Worm (Caenorhabditis elegans) whole organism, early embryonic: ENCODE measurements around the gene lec-2.

ENCODE experiments used
- B0310.2 ChIP-seq: sonication (generic microtip); optimal IDR thresholded peaks from 2 replicates; lab custom pipeline; 2016; ENCODE audit warnings: mild to moderate bottlenecking, missing genetic modification characterization, missing compliant biosample characterization
- F13C5.2 ChIP-seq: sonication (generic microtip); optimal IDR thresholded peaks from 2 replicates; lab custom pipeline; 2017; ENCODE audit warnings: mild to moderate bottlenecking, missing genetic modification characterization, inconsistent platforms, missing compliant biosample characterization
- aly-1 ChIP-seq: sonication (generic microtip); optimal IDR thresholded peaks from 2 replicates; lab custom pipeline; 2016; ENCODE audit warnings: missing genetic modification characterization, missing compliant biosample characterization
- ama-1 ChIP-seq: fragments of 150-350 bp; optimal IDR thresholded peaks from 2 replicates; lab custom pipeline; 2014
- ceh-13 ChIP-seq: fragments of 200-800 bp; sonication (Bioruptor generic); optimal IDR thresholded peaks from 2 replicates; lab custom pipeline; 2018; ENCODE audit warnings: mild to moderate bottlenecking, missing genetic modification characterization, missing compliant biosample characterization
- ceh-36 ChIP-seq: sonication (generic microtip); optimal IDR thresholded peaks from 2 replicates; lab custom pipeline; 2016; ENCODE audit warnings: missing genetic modification characterization, inconsistent platforms, missing compliant biosample characterization
- ets-7 ChIP-seq: sonication (generic microtip); optimal IDR thresholded peaks from 2 replicates; lab custom pipeline; 2016; ENCODE audit warnings: missing genotype, missing genetic modification characterization, missing compliant biosample characterization
- flt-1 ChIP-seq: fragments of 200-800 bp; sonication (Bioruptor generic); IDR thresholded peaks from 2 replicates; pipeline ENCODE4 v1.3.6; 2022; ENCODE audit warnings: missing genetic modification characterization, missing compliant biosample characterization
- hmbx-1 ChIP-seq: sonication (generic microtip); optimal IDR thresholded peaks from 2 replicates; lab custom pipeline; 2016; ENCODE audit warnings: mild to moderate bottlenecking, missing genetic modification characterization, missing compliant biosample characterization
- hmg-4 ChIP-seq: fragments of 200-800 bp; sonication (Bioruptor generic); optimal IDR thresholded peaks from 2 replicates; lab custom pipeline; 2018; ENCODE audit warnings: mild to moderate bottlenecking, missing genetic modification characterization, missing compliant biosample characterization
- hnd-1 ChIP-seq: sonication (generic microtip); optimal IDR thresholded peaks from 2 replicates; lab custom pipeline; 2016; ENCODE audit warnings: missing genetic modification characterization, missing compliant biosample characterization
- pes-1 ChIP-seq: fragments of 200-800 bp; sonication (Bioruptor generic); IDR thresholded peaks from 2 replicates; pipeline ENCODE4 v1.3.6; 2022; ENCODE audit warnings: missing genetic modification reagents, missing genetic modification characterization, missing compliant biosample characterization
- scrt-1 ChIP-seq: fragments of 200-800 bp; sonication (Bioruptor generic); IDR thresholded peaks from 2 replicates; pipeline ENCODE4 v1.3.6; 2022; ENCODE audit warnings: missing genetic modification characterization, missing compliant biosample characterization
- sea-1 ChIP-seq: fragments of 200-800 bp; sonication (Bioruptor generic); conservative IDR thresholded peaks from 2 replicates; pipeline ENCODE4 v1.3.6; 2022; ENCODE audit warnings: missing genetic modification characterization, missing compliant biosample characterization
- tbx-11 ChIP-seq: fragments of 200-800 bp; sonication (Bioruptor generic); IDR thresholded peaks from 2 replicates; pipeline ENCODE4 v1.3.6; 2022; ENCODE audit warnings: missing genetic modification characterization, missing compliant biosample characterization
- tbx-37 ChIP-seq: fragments of 200-800 bp; sonication (Bioruptor generic); conservative IDR thresholded peaks from 2 replicates; pipeline ENCODE4 v1.3.6; 2022; ENCODE audit warnings: missing genetic modification reagents, missing genetic modification characterization, missing compliant biosample characterization
- tra-4 ChIP-seq: sonication (generic microtip); optimal IDR thresholded peaks from 2 replicates; lab custom pipeline; 2017; ENCODE audit warnings: missing genetic modification characterization, missing compliant biosample characterization

Gene lec-2

DNA sequence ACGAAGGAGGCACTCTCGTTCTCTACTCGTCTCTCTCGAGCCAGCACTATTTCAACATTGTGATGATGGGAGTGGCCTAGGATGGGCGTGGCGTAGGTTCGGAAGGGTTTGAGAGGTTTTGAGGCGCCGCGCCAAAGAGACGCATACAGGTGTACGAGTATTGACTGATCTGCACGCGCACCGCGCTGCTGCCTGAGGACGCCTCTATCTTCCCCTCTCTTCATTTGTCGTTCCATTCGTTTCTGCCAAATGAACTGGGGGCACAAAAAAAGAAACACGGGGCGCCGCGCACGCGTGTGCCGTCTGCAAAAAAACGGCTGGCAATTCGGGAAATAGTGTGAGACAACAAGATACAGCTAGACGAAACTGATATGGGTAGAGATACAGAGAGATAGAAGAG lies at the start of gene lec-2:
Gene lec-2 (minus strand): TSS at position 171 of the 400 bp plus-strand sequence.
- no peak for TF ChIP-seq hmbx-1 (tag; lab: Kevin White, UChicago)
- TF ChIP-seq aly-1 (tag; lab: Kevin White, UChicago), result peak; percentile 0

DNA sequence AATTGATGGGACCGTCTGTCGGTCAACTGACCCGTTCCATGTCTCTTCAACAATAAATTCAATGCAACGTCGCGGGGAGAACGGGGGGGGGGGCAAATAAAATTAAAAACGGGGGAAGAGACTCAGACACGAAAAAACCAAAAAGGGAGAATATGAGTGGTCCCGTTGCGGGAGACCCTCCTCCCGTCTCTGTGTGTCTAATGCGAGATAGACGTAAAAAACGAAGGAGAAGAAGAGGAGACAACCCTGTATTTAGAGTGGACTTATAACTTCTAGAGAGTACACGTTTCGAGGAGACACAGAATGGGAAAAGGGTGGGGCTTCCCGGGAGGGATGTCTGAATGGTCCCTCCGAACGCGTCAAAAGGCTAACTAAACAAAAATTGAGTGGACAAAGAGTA lies 49.5 kb upstream of the lec-2 start:
- TF ChIP-seq ceh-13 (GFP tag; lab: Kevin White, UChicago), result no peak
- no peak for TF ChIP-seq hnd-1
- TF ChIP-seq ama-1 (lab: Kevin White, UChicago), result no peak
- TF ChIP-seq scrt-1 (GFP tag; lab: Robert Waterston, UW), result 0 out of 2 replicates have a peak, but pooled peaks have one; percentile 43
- TF ChIP-seq flt-1 (GFP tag; lab: Robert Waterston, UW), result peak; percentile 49; the same call in 1 of the 2 replicates
- no peak for TF ChIP-seq hmbx-1 (tag; lab: Kevin White, UChicago)
- TF ChIP-seq tra-4, result no peak
- peak; percentile 55 for TF ChIP-seq pes-1
- TF ChIP-seq hmg-4 (GFP tag; lab: Kevin White, UChicago), result peak; percentile 83
- TF ChIP-seq ets-7, result no peak
- TF ChIP-seq ceh-36 (tag; lab: Kevin White, UChicago), result peak; percentile 5
- TF ChIP-seq tbx-11 (GFP tag; lab: Robert Waterston, UW), result no peak
- 0 out of 2 replicates have a peak, but pooled peaks have one; percentile 46 for TF ChIP-seq sea-1
- no peak for TF ChIP-seq B0310.2 (tag; lab: Kevin White, UChicago)

ce11 chrII:10060508-10060907 lies 44.5 kb upstream of the lec-2 start, which contains the start of gene stg-1:
Gene stg-1, minus strand, starts transcription at chrII:10060660.
- TF ChIP-seq ets-7 (no peak), ceh-13 (GFP tag; lab: Kevin White, UChicago) (no peak), tbx-11 (GFP tag; lab: Robert Waterston, UW) (no peak), ama-1 (lab: Kevin White, UChicago) (no peak), hmbx-1 (tag; lab: Kevin White, UChicago) (no peak), F13C5.2 (tag; lab: Kevin White, UChicago) (no peak), pes-1 (no peak), ceh-36 (tag; lab: Kevin White, UChicago) (no peak), tbx-37 (GFP tag; lab: Robert Waterston, UW) (no peak), aly-1 (tag; lab: Kevin White, UChicago) (no peak), hmg-4 (GFP tag; lab: Kevin White, UChicago) (no peak), flt-1 (GFP tag; lab: Robert Waterston, UW) (no peak), B0310.2 (tag; lab: Kevin White, UChicago) (no peak), sea-1 (no peak), tra-4 (no peak), hnd-1 (no peak), scrt-1 (GFP tag; lab: Robert Waterston, UW) (no peak)

DNA sequence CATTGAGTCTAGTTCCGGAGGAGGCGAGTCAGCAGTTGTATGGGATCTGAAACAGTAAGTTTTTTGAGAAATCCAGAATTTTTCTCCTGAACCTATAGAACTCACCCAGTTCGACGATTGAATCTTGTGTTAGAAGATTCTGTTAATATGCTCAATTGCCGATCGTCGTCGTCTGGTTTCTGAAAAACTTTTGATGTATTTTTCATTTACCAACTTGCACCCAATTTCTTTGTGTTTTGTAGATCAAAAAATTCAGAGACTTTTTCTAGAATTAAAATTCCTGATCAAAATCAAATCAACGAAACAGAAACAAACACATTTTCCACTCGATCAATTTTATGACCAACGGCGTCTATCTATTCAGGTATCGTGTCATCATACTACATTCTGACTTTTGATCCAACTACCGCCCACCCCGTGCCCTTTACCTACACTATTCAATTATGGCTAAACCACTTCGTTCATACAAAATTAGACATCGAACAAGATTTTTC lies 40.6 kb upstream of the lec-2 start, which contains the start of gene C18D1.2:
Gene C18D1.2 (plus strand): TSS at position 444 of the 494 bp plus-strand sequence.
- no peak for TF ChIP-seq hmg-4 (GFP tag; lab: Kevin White, UChicago)
- TF ChIP-seq ceh-36 (tag; lab: Kevin White, UChicago), result no peak
- no peak for TF ChIP-seq ceh-13 (GFP tag; lab: Kevin White, UChicago)
- no peak for TF ChIP-seq F13C5.2 (tag; lab: Kevin White, UChicago)
- no peak for TF ChIP-seq ets-7

DNA sequence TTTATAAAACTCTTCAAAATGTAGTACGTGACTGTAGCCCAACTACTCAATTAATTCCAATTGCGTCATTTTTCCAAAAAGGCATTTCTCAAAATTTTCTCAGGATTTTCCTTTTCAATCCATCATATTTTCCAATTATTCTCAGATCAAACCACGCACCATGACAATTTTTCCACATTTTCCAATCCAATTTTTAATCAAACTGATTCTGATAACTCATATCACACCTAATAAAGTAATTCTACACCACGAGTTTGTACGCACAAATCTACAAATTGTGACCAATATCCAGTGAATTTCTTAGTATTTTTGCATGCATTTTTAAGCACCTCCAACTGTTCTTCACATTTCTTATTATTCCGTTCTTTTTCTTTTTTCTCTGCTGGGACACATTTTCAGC lies 35.5 kb upstream of the lec-2 start:
- TF ChIP-seq ceh-36 (tag; lab: Kevin White, UChicago) (no peak), scrt-1 (GFP tag; lab: Robert Waterston, UW) (no peak), ceh-13 (GFP tag; lab: Kevin White, UChicago) (no peak), B0310.2 (tag; lab: Kevin White, UChicago) (no peak), flt-1 (GFP tag; lab: Robert Waterston, UW) (no peak)

DNA sequence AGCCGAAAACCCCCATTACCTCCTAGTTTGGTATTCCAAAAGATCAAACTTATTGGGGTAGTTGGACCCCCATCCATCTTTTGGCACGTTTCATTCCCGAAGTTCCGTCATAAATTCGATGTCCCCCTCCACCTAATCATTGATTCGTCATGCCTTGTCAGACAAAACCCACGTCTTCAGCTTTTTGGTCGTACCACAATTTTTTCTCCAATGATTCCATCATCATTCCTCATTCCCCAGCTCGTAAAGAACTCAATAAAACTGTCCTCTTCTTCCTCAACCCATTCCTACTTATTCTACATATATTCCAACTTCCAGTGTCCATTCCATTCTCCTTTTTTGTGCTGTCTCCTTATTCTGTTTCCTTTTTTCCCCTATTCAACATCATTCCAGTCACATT lies 32.6 kb upstream of the lec-2 start, which contains the start of gene flp-4:
Gene flp-4 (plus strand): TSS at position 301 of the 400 bp plus-strand sequence.
- TF ChIP-seq sea-1, result no peak
- no peak for TF ChIP-seq hmg-4 (GFP tag; lab: Kevin White, UChicago)
- TF ChIP-seq tbx-11 (GFP tag; lab: Robert Waterston, UW), result no peak
- no peak for TF ChIP-seq hnd-1
- no peak for TF ChIP-seq aly-1 (tag; lab: Kevin White, UChicago)
- TF ChIP-seq hmbx-1 (tag; lab: Kevin White, UChicago), result no peak
- TF ChIP-seq F13C5.2 (tag; lab: Kevin White, UChicago), result no peak
- no peak for TF ChIP-seq flt-1 (GFP tag; lab: Robert Waterston, UW)
- no peak for TF ChIP-seq ets-7
- no peak for TF ChIP-seq ama-1 (lab: Kevin White, UChicago)
- TF ChIP-seq tra-4, result no peak
- no peak for TF ChIP-seq pes-1

DNA sequence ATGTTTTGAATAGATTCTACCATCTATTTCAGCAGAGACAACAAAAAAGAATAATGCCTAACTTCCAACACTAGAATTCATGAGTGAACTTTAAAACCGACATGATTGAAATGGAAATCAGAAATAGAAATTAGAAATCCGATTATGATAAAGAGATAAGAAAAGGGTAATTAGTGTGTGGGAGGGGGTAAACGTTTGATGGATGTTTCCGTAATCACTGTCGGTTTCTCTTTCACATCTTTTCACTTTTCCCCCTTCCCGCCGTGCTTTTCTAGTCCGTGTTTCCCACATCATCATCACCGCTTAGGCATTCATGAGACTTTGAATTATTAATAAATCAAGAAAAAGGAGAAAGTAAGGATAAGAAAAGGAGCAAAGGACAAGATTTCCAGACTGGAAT lies 29.7 kb upstream of the lec-2 start:
- TF ChIP-seq ceh-13 (GFP tag; lab: Kevin White, UChicago) (no peak), tbx-11 (GFP tag; lab: Robert Waterston, UW) (no peak), ceh-36 (tag; lab: Kevin White, UChicago) (no peak), pes-1 (no peak), aly-1 (tag; lab: Kevin White, UChicago) (no peak), hnd-1 (no peak), sea-1 (no peak)

DNA sequence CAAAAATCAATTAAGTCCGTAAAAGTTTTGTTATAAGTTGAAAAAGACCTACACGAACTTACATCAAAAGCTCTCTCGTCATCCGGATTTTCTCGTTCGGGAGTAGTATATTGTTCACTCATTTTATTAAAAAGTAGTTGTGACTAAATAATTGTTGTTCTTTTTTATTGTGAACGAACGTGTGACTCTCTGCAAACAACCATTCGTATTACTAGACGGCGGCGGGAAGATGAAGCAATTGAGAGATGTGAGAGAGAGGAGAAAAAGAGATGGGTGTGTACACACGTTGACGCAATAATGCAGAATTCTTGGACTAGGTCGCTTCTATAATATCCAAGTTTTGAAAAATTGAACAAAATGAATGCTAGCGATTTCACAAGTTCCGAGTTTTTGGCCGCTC lies 29.0 kb upstream of the lec-2 start, which contains the start of the genes F52H3.11 and bath-38:
Gene F52H3.11 (minus strand): TSS at position 203 of the 400 bp plus-strand sequence.
Gene bath-38 (minus strand): TSS at position 310 of the 400 bp plus-strand sequence.
- TF ChIP-seq F13C5.2 (tag; lab: Kevin White, UChicago) (peak; percentile 30), pes-1 (no peak), tbx-37 (GFP tag; lab: Robert Waterston, UW) (no peak)
